Fruit fly (Drosophila melanogaster): ENCODE data around the gene Jon25Bii.

The Jon25Bii gene

dm6 chr2L:4930541-4930940 is 22.4 kb downstream of the Jon25Bii start (continued):
- TF ChIP-seq gro (GFP tag; optimal IDR thresholded peaks at IDR 0.05) (no peak), MESR4 (GFP tag; optimal IDR thresholded peaks at IDR 0.05) (no peak), Dip3 (GFP tag; optimal IDR thresholded peaks at IDR 0.05) (no peak), Fer2 (tag; optimal IDR thresholded peaks at IDR 0.05) (no peak), seq (GFP tag; IDR thresholded peaks at IDR 0.05) (no peak), HmgD (GFP tag; optimal IDR thresholded peaks at IDR 0.05) (no peak), ATbp (GFP tag; optimal IDR thresholded peaks at IDR 0.05) (no peak), CG3163 (GFP tag; optimal IDR thresholded peaks at IDR 0.05) (no peak), CG6791 (GFP tag; IDR thresholded peaks at IDR 0.05; ENCODE audit: partially characterized antibody) (no peak), CG1647 (GFP tag; optimal IDR thresholded peaks at IDR 0.05) (no peak), crc (GFP tag; optimal IDR thresholded peaks at IDR 0.05) (no peak), Rx (GFP tag; IDR thresholded peaks at IDR 0.05) (no peak), disco-r (GFP tag; optimal IDR thresholded peaks at IDR 0.05) (no peak), H2.0 (GFP tag; IDR thresholded peaks at IDR 0.05) (no peak), NfI (GFP tag; optimal IDR thresholded peaks at IDR 0.05) (no peak), lov (optimal IDR thresholded peaks at IDR 0.05) (no peak), lov (GFP tag; IDR thresholded peaks at IDR 0.05) (no peak), grn (GFP tag; optimal IDR thresholded peaks at IDR 0.05) (no peak), fru (optimal IDR thresholded peaks at IDR 0.05) (no peak), Neu2 (GFP tag; optimal IDR thresholded peaks at IDR 0.05; ENCODE audit: borderline replicate concordance) (no peak), CG3726 (GFP tag; IDR thresholded peaks at IDR 0.05) (no peak), chinmo (GFP tag; IDR thresholded peaks at IDR 0.05; ENCODE audit: partially characterized antibody) (no peak), CG11093 (GFP tag; IDR thresholded peaks at IDR 0.05) (no peak), CG6854 (GFP tag; optimal IDR thresholded peaks at IDR 0.05) (no peak), CG30020 (tag; optimal IDR thresholded peaks at IDR 0.05) (no peak), schlank (tag; optimal IDR thresholded peaks at IDR 0.05) (no peak), wdn (GFP tag; IDR thresholded peaks at IDR 0.05) (no peak), pzg (GFP tag; optimal IDR thresholded peaks at IDR 0.05) (no peak), ham (GFP tag; IDR thresholded peaks at IDR 0.05) (no peak), esg (GFP tag; conservative IDR thresholded peaks at IDR 0.05) (no peak), CG17328 (GFP tag; IDR thresholded peaks at IDR 0.05) (no peak), CG6765 (GFP tag; optimal IDR thresholded peaks at IDR 0.05) (no peak), row (GFP tag; IDR thresholded peaks at IDR 0.05) (peak; percentile 30; the same call in 1 of the 3 replicates), tap (tag; optimal IDR thresholded peaks at IDR 0.05) (peak; percentile 8), ind (GFP tag; optimal IDR thresholded peaks at IDR 0.05) (no peak), Scr (GFP tag; IDR thresholded peaks at IDR 0.05; ENCODE audit: partially characterized antibody) (no peak), al (GFP tag; IDR thresholded peaks at IDR 0.05) (no peak), CG32767 (GFP tag; IDR thresholded peaks at IDR 0.05) (no peak), dmrt99B (tag; optimal IDR thresholded peaks at IDR 0.05) (peak; percentile 11), Gsc (GFP tag; IDR thresholded peaks at IDR 0.05) (no peak), ssp (GFP tag; IDR thresholded peaks at IDR 0.05) (no peak), CG15601 (tag; optimal IDR thresholded peaks at IDR 0.05) (no peak), grau (tag; optimal IDR thresholded peaks at IDR 0.05) (peak; percentile 14), E2f2 (GFP tag; IDR thresholded peaks at IDR 0.05) (no peak), stwl (tag; optimal IDR thresholded peaks at IDR 0.05) (no peak), sug (tag; optimal IDR thresholded peaks at IDR 0.05) (no peak), CG2120 (GFP tag; optimal IDR thresholded peaks at IDR 0.05) (peak; percentile 17), HmgZ (tag; optimal IDR thresholded peaks at IDR 0.05) (no peak), Meics (GFP tag; optimal IDR thresholded peaks at IDR 0.05) (no peak), lab (GFP tag; optimal IDR thresholded peaks at IDR 0.05) (peak; percentile 34), mirr (GFP tag; optimal IDR thresholded peaks at IDR 0.05) (no peak), peb (GFP tag; IDR thresholded peaks at IDR 0.05) (no peak), eve (GFP tag; optimal IDR thresholded peaks at IDR 0.05) (no peak)

All from whole organism, embryonic.